Worm (Caenorhabditis elegans): ENCODE measurements around the gene tag-51.

tag-51 gene

ce11 chrIII:822546-823272, 31.3 kb upstream of the tag-51 start, which contains the start of gene clec-149:
Gene clec-149 (plus strand): TSS chrIII:823222.
- TF ChIP-seq tbx-2 (tag; optimal IDR thresholded peaks at IDR 0.05): no peak
- TF ChIP-seq pha-4 (tag; optimal IDR thresholded peaks at IDR 0.05): no peak
- TF ChIP-seq ceh-18 (tag; optimal IDR thresholded peaks at IDR 0.05): peak; percentile 28
- TF ChIP-seq ahr-1 (tag; optimal IDR thresholded peaks at IDR 0.05): no peak
- no peak for TF ChIP-seq ceh-24 (tag; optimal IDR thresholded peaks at IDR 0.05)

ce11 chrIII:825256-825655, 28.8 kb upstream of the tag-51 start:
- TF ChIP-seq gmeb-2 (tag; optimal IDR thresholded peaks at IDR 0.05) (no peak), pha-2 (tag; optimal IDR thresholded peaks at IDR 0.05) (no peak), nfya-1 (tag; optimal IDR thresholded peaks at IDR 0.05) (no peak), ceh-6 (GFP tag; optimal IDR thresholded peaks at IDR 0.05) (no peak), pros-1 (tag; optimal IDR thresholded peaks at IDR 0.05) (no peak), ceh-30 (tag; optimal IDR thresholded peaks at IDR 0.05) (no peak), fkh-10 (GFP tag; optimal IDR thresholded peaks at IDR 0.05) (no peak), hlh-30 (tag; optimal IDR thresholded peaks at IDR 0.05; ENCODE audit: insufficient read depth) (no peak), K02D7.2 (tag; optimal IDR thresholded peaks at IDR 0.05) (no peak), pat-9 (tag; optimal IDR thresholded peaks at IDR 0.05) (no peak), unc-42 (tag; optimal IDR thresholded peaks at IDR 0.05) (no peak), elt-4 (tag; optimal IDR thresholded peaks at IDR 0.05) (no peak), T23F11.4 (GFP tag; optimal IDR thresholded peaks at IDR 0.05) (no peak), zip-5 (tag; optimal IDR thresholded peaks at IDR 0.05) (no peak), pag-3 (tag; optimal IDR thresholded peaks at IDR 0.05; ENCODE audit: borderline replicate concordance) (no peak), pha-4 (tag; optimal IDR thresholded peaks at IDR 0.05) (no peak), ceh-9 (tag; optimal IDR thresholded peaks at IDR 0.05) (no peak), ama-1 (optimal IDR thresholded peaks at IDR 0.05) (no peak), ceh-31 (tag; optimal IDR thresholded peaks at IDR 0.05) (no peak), sox-2 (GFP tag; IDR thresholded peaks at IDR 0.05) (no peak)

DNA sequence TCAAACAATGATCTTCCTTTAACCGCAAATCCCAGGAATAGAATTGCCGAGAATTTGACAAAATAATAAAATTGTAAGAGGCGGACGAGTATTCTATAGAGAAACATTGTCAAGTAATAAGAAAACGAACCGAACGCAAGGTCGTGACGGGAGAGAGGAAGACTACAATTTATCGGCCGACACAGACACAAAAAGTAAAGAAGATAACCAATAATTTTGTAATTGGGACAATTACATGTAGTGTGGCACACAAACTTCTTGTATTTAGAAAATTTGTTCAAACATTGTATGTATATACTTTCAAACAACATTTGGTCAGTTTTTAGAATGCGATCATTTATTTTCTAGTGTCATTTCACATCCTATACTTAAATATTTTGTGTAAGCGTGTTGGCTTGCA, 22.1 kb upstream of the tag-51 start, which contains the start of gene ceeh-1:
Gene ceeh-1, minus strand, starts transcription at position 317 of the 400 bp plus-strand sequence.
- TF ChIP-seq sdc-2 (tag; optimal IDR thresholded peaks at IDR 0.05) (no peak), dve-1 (tag; optimal IDR thresholded peaks at IDR 0.05) (no peak), ceh-18 (tag; optimal IDR thresholded peaks at IDR 0.05) (no peak), ceh-31 (tag; optimal IDR thresholded peaks at IDR 0.05) (no peak), mec-3 (tag; optimal IDR thresholded peaks at IDR 0.05; ENCODE audit: borderline replicate concordance) (no peak), eyg-1 (tag; optimal IDR thresholded peaks at IDR 0.05) (no peak), ceh-14 (tag; optimal IDR thresholded peaks at IDR 0.05) (no peak)

DNA sequence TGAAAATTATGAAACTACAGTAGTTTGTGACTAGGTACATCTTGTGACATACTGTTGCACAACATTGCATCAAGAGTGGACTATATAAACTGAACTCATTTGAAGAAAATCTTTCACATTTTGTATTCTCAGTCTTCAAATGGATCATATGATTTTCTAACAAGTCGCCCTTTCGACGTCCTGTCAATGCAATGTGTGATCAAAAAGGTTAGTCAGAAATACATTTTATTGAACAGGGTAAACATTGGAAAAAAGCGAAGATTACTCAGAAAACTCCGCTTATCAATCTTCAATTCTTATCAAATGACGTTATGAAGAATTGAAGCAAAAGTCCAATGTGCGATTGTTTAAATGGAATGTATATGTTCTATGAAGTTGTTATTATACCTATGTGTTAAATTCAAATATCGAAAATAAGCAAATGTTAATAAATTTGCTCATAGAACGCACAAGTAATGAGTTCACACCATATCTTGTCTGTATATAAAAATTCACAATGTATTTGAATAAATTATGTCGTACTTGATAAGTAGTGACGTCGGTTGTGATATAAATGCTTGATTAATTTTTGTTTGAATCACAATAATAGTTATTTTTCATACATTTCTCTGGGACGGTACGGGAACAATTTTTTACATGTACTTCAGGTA, 21.0 kb upstream of the tag-51 start, which contains the start of gene zip-2:
Gene zip-2, plus strand, starts transcription at position 128 of the 650 bp plus-strand sequence.
- TF ChIP-seq elt-2 (tag; optimal IDR thresholded peaks at IDR 0.05) (peak; percentile 27), sox-4 (tag; optimal IDR thresholded peaks at IDR 0.05) (no peak), ama-1 (optimal IDR thresholded peaks at IDR 0.05) (no peak)

DNA sequence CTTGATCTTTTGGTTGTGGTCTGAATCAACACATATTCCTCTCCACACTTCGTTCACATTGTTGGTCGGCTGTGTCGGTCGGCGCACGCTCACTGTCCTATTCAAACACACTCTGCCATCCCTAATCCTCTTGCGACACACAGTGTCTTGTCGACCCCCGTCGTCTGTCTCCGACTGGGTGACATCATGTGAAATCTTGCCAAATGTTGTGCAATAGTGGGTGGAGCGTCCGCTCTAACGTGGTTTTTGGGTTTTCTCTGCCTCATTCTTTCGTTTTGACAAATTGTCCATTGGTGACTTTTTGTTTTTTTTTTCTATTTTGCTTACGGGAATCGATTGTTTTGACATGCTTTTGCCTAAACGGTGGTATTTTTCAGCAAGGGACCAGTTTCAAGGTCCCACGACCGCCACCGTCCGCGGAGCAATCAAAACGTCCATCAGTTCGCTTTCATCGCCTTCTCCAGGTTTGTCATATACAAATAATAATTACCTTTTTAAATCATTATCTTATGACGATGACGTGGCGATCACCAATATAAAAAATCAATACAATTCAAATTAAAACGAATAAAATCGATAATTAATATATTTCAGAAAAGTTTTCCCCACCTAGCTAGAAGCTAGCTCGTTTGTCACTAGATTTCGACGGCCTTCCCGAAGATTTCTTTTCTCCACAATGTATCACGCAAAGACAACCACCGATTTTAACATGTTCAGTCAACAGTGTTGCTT, 20.1 kb upstream of the tag-51 start:
- TF ChIP-seq ttx-3 (tag; optimal IDR thresholded peaks at IDR 0.05) (no peak), sdc-2 (tag; optimal IDR thresholded peaks at IDR 0.05) (peak; percentile 17), Y22D7AL.16 (tag; optimal IDR thresholded peaks at IDR 0.05) (no peak), ceh-2 (tag; optimal IDR thresholded peaks at IDR 0.05) (peak; percentile 48), T23F11.4 (GFP tag; optimal IDR thresholded peaks at IDR 0.05) (no peak), sox-2 (GFP tag; IDR thresholded peaks at IDR 0.05) (no peak), ceh-22 (tag; optimal IDR thresholded peaks at IDR 0.05) (no peak), unc-86 (tag; optimal IDR thresholded peaks at IDR 0.05) (no peak), ama-1 (optimal IDR thresholded peaks at IDR 0.05) (peak; percentile 56), madf-2 (tag; optimal IDR thresholded peaks at IDR 0.05) (peak; percentile 35), nhr-232 (tag; optimal IDR thresholded peaks at IDR 0.05) (no peak), tbx-2 (tag; optimal IDR thresholded peaks at IDR 0.05) (peak; percentile 95), ceh-45 (GFP tag; IDR thresholded peaks at IDR 0.05) (no peak), tbx-7 (tag; optimal IDR thresholded peaks at IDR 0.05) (no peak), ceh-19 (GFP tag; optimal IDR thresholded peaks at IDR 0.05) (no peak), pag-3 (tag; optimal IDR thresholded peaks at IDR 0.05; ENCODE audit: borderline replicate concordance) (no peak), zip-5 (tag; optimal IDR thresholded peaks at IDR 0.05) (peak; percentile 4), pax-1 (tag; optimal IDR thresholded peaks at IDR 0.05) (peak; percentile 90), ceh-6 (GFP tag; optimal IDR thresholded peaks at IDR 0.05) (no peak)

Data from whole organism, late embryonic.